Worm (Caenorhabditis elegans): ENCODE results near the gene pigm-1.

ce11 chrII:11371981-11372380 lies 23.7 kb downstream of the pigm-1 start, which contains the start of gene C33B4.2:
- no peak for TF ChIP-seq jun-1 (tag; optimal IDR thresholded peaks at IDR 0.05)
- no peak for TF ChIP-seq pqm-1 (tag; optimal IDR thresholded peaks at IDR 0.05)
- no peak for TF ChIP-seq nhr-11 (tag; optimal IDR thresholded peaks at IDR 0.05)
- TF ChIP-seq zag-1 (tag; optimal IDR thresholded peaks at IDR 0.05): no peak
- TF ChIP-seq vab-15 (tag; optimal IDR thresholded peaks at IDR 0.05): no peak
- TF ChIP-seq lin-15B (tag; optimal IDR thresholded peaks at IDR 0.05): no peak
- TF ChIP-seq lin-39 (tag; optimal IDR thresholded peaks at IDR 0.05): no peak
- TF ChIP-seq ama-1 (optimal IDR thresholded peaks at IDR 0.05): no peak
- no peak for TF ChIP-seq C16A3.4 (tag; optimal IDR thresholded peaks at IDR 0.05)
- TF ChIP-seq dpl-1 (GFP tag; optimal IDR thresholded peaks at IDR 0.05): no peak
